Worm (Caenorhabditis elegans) whole organism, late embryonic: ENCODE measurements around the gene F02E8.4.

Source experiments
- ama-1 ChIP-seq: fragments of 150-350 bp; optimal IDR thresholded peaks from 2 replicates; lab custom pipeline; 2014
- ceh-30 ChIP-seq: fragments of 150-350 bp; optimal IDR thresholded peaks from 2 replicates; lab custom pipeline; 2014; ENCODE audit warnings: missing biosample characterization, missing genetic modification characterization
- ceh-9 ChIP-seq: sonication (generic microtip); optimal IDR thresholded peaks from 2 replicates; lab custom pipeline; 2016; ENCODE audit warnings: mild to moderate bottlenecking, missing genetic modification characterization, inconsistent platforms, missing compliant biosample characterization
- dmd-4 ChIP-seq: sonication (generic microtip); optimal IDR thresholded peaks from 2 replicates; lab custom pipeline; 2016; ENCODE audit warnings: borderline replicate concordance, missing genetic modification characterization, missing compliant biosample characterization
- dve-1 ChIP-seq: sonication (generic microtip); optimal IDR thresholded peaks from 2 replicates; lab custom pipeline; 2017; ENCODE audit warnings: antibody characterized with exemption, mild to moderate bottlenecking, missing genetic modification characterization, missing compliant biosample characterization
- elt-2 ChIP-seq: sonication (generic microtip); optimal IDR thresholded peaks from 2 replicates; lab custom pipeline; 2016; ENCODE audit warnings: missing genetic modification reagents, missing genetic modification characterization, missing compliant biosample characterization
- hlh-30 ChIP-seq: sonication (generic microtip); optimal IDR thresholded peaks from 2 replicates; lab custom pipeline; 2017; ENCODE audit warnings: antibody characterized with exemption, missing genetic modification characterization, missing compliant biosample characterization; ENCODE audit not compliant: insufficient read depth
- odd-2 ChIP-seq: sonication (generic microtip); optimal IDR thresholded peaks from 2 replicates; lab custom pipeline; 2017; ENCODE audit warnings: antibody characterized with exemption, mild to moderate bottlenecking, missing genetic modification characterization, missing compliant biosample characterization
- pqm-1 ChIP-seq: sonication (generic microtip); optimal IDR thresholded peaks from 2 replicates; lab custom pipeline; 2016; ENCODE audit warnings: missing genetic modification characterization, missing compliant biosample characterization
- sox-4 ChIP-seq: sonication (generic microtip); optimal IDR thresholded peaks from 2 replicates; lab custom pipeline; 2017; ENCODE audit warnings: mild to moderate bottlenecking, missing genetic modification characterization, inconsistent platforms, missing compliant biosample characterization
- unc-42 ChIP-seq: sonication (generic microtip); optimal IDR thresholded peaks from 2 replicates; lab custom pipeline; 2016; ENCODE audit warnings: missing genotype, missing genetic modification characterization, missing compliant biosample characterization
- unc-86 ChIP-seq: sonication (generic microtip); optimal IDR thresholded peaks from 2 replicates; lab custom pipeline; 2016; ENCODE audit warnings: missing genetic modification characterization, missing compliant biosample characterization
- zip-5 ChIP-seq: sonication (generic microtip); optimal IDR thresholded peaks from 2 replicates; lab custom pipeline; 2016; ENCODE audit warnings: missing genetic modification characterization, missing compliant biosample characterization

ce11 chrX:4413206-4413605 lies 40.7 kb upstream of the F02E8.4 start:
- TF ChIP-seq elt-2 (tag; lab: Kevin White, UChicago) (no peak), pqm-1 (no peak), odd-2 (tag; lab: Kevin White, UChicago) (no peak), sox-4 (no peak), ceh-30 (tag; lab: Kevin White, UChicago) (no peak), ceh-9 (tag; lab: Kevin White, UChicago) (no peak), zip-5 (tag; lab: Kevin White, UChicago) (no peak), hlh-30 (tag; lab: Kevin White, UChicago) (no peak), ama-1 (lab: Kevin White, UChicago) (no peak), dmd-4 (tag; lab: Kevin White, UChicago) (no peak), unc-42 (tag; lab: Kevin White, UChicago) (no peak), unc-86 (tag; lab: Kevin White, UChicago) (no peak), dve-1 (tag; lab: Kevin White, UChicago) (no peak)
